Worm (Caenorhabditis elegans) whole organism, L4 larva: Measurements from ENCODE around the gene K03B4.1.

ENCODE experiments used
- D1046.2 ChIP-seq: fragments of 200-800 bp; sonication (Bioruptor generic); IDR thresholded peaks from 2 replicates; pipeline ENCODE4 v1.3.6; 2022; ENCODE audit warnings: missing genetic modification characterization, missing compliant biosample characterization
- F10B5.3 ChIP-seq: sonication (generic microtip); optimal IDR thresholded peaks from 2 replicates; lab custom pipeline; 2016; ENCODE audit warnings: mild to moderate bottlenecking, missing genetic modification characterization, missing compliant biosample characterization
- F26F4.8 ChIP-seq: fragments of 200-800 bp; sonication (Bioruptor generic); conservative IDR thresholded peaks from 2 replicates; pipeline ENCODE4 v1.3.6; 2022; ENCODE audit warnings: missing genetic modification characterization, missing compliant biosample characterization
- F49E8.2 ChIP-seq: sonication (generic microtip); optimal IDR thresholded peaks from 2 replicates; lab custom pipeline; 2016; ENCODE audit warnings: missing compliant biosample characterization, mild to moderate bottlenecking, missing genetic modification characterization, borderline replicate concordance
- T20F7.1 ChIP-seq: fragments of 200-800 bp; sonication (Bioruptor generic); optimal IDR thresholded peaks from 2 replicates; lab custom pipeline; 2018; ENCODE audit warnings: mild to moderate bottlenecking, missing genetic modification characterization, missing compliant biosample characterization
- Y105C5A.15 ChIP-seq: fragments of 200-800 bp; sonication (Bioruptor generic); IDR thresholded peaks from 2 replicates; pipeline ENCODE4 v1.3.6; 2022; ENCODE audit warnings: missing genetic modification characterization, missing compliant biosample characterization
- Y48G9A.11 ChIP-seq: fragments of 200-800 bp; sonication (Bioruptor generic); IDR thresholded peaks from 2 replicates; pipeline ENCODE4 v1.3.6; 2022; ENCODE audit warnings: missing genetic modification reagents, missing genetic modification characterization, missing compliant biosample characterization
- Y75B8A.6 ChIP-seq: fragments of 200-800 bp; sonication (Bioruptor generic); IDR thresholded peaks from 2 replicates; pipeline ENCODE4 v1.3.6; 2022; ENCODE audit warnings: missing genetic modification reagents, missing genetic modification characterization, missing compliant biosample characterization
- aha-1 ChIP-seq: fragments of 150-350 bp; peaks from one replicate; lab custom pipeline; 2014; ENCODE audit warnings: missing biosample characterization, missing genetic modification characterization
- ceh-20 ChIP-seq: fragments of 200-800 bp; sonication (Bioruptor generic); IDR thresholded peaks from 2 replicates; pipeline ENCODE4 v1.3.6; 2022; ENCODE audit warnings: missing genetic modification reagents, missing genetic modification characterization, missing compliant biosample characterization
- ceh-28 ChIP-seq: fragments of 150-350 bp; optimal IDR thresholded peaks from 2 replicates; lab custom pipeline; 2014; ENCODE audit warnings: missing biosample characterization, missing genetic modification reagents, missing genetic modification characterization
- cey-2 ChIP-seq: sonication (generic microtip); optimal IDR thresholded peaks from 3 replicates; lab custom pipeline; 2017; ENCODE audit warnings: missing genetic modification characterization, mild to moderate bottlenecking, missing compliant biosample characterization, antibody characterized with exemption, borderline replicate concordance; ENCODE audit not compliant: insufficient read depth
- ctbp-1 ChIP-seq: fragments of 200-800 bp; sonication (Bioruptor generic); IDR thresholded peaks from 2 replicates; pipeline ENCODE4 v1.3.6; 2022; ENCODE audit warnings: missing genetic modification reagents, missing genetic modification characterization, missing compliant biosample characterization
- daf-12 ChIP-seq: fragments of 150-350 bp; optimal IDR thresholded peaks from 2 replicates; lab custom pipeline; 2014; ENCODE audit warnings: missing biosample characterization, missing genetic modification reagents, missing genetic modification characterization
- daf-16 ChIP-seq, 3 experiments: sonication (generic microtip); optimal IDR thresholded peaks; 2 replicates each; lab custom pipeline; 2016 to 2017; ENCODE audit warnings: missing genetic modification characterization in 3 of 3, missing genetic modification reagents in 3 of 3, mild to moderate bottlenecking in 2 of 3, missing compliant biosample characterization in 2 of 3, missing biosample characterization in 1 of 3, moderate library complexity in 1 of 3
- daf-8 ChIP-seq: fragments of 200-800 bp; sonication (Bioruptor generic); IDR thresholded peaks from 2 replicates; pipeline ENCODE4 v1.3.6; 2022; ENCODE audit warnings: missing genetic modification characterization, missing compliant biosample characterization
- dmd-8 ChIP-seq: fragments of 200-800 bp; sonication (Bioruptor generic); IDR thresholded peaks from 2 replicates; pipeline ENCODE4 v1.3.6; 2022; ENCODE audit warnings: missing genetic modification characterization, missing compliant biosample characterization
- egl-27 ChIP-seq: sonication (generic microtip); optimal IDR thresholded peaks from 3 replicates; lab custom pipeline; 2017; ENCODE audit warnings: missing biosample characterization, missing genetic modification reagents, missing genetic modification characterization
- egl-43 ChIP-seq: fragments of 200-800 bp; sonication (Bioruptor generic); IDR thresholded peaks from 2 replicates; pipeline ENCODE4 v1.3.6; 2022; ENCODE audit warnings: missing genetic modification reagents, missing genetic modification characterization, missing compliant biosample characterization
- lim-7 ChIP-seq: fragments of 200-800 bp; sonication (Bioruptor generic); IDR thresholded peaks from 2 replicates; pipeline ENCODE4 v1.3.6; 2022; ENCODE audit warnings: missing genetic modification characterization, missing compliant biosample characterization
- lin-1 ChIP-seq: fragments of 200-800 bp; sonication (Bioruptor generic); IDR thresholded peaks from 2 replicates; pipeline ENCODE4 v1.3.6; 2022; ENCODE audit warnings: missing genetic modification reagents, missing genetic modification characterization, missing compliant biosample characterization
- lin-15B ChIP-seq: fragments of 150-350 bp; sonication (generic microtip); optimal IDR thresholded peaks from 3 replicates; lab custom pipeline; 2014; ENCODE audit warnings: missing biosample characterization, missing genetic modification characterization
- lin-38 ChIP-seq: fragments of 200-800 bp; sonication (Bioruptor generic); IDR thresholded peaks from 2 replicates; pipeline ENCODE4 v1.3.6; 2022; ENCODE audit warnings: missing genetic modification reagents, missing genetic modification characterization, missing compliant biosample characterization
- lin-39 ChIP-seq: fragments of 150-350 bp; optimal IDR thresholded peaks from 2 replicates; lab custom pipeline; 2014; ENCODE audit warnings: missing biosample characterization, missing genetic modification reagents, missing genetic modification characterization
- lsy-2 ChIP-seq, 2 experiments: fragments of 150-350 bp in 1 of 2; sonication (generic microtip) in 1 of 2; optimal IDR thresholded peaks; 2 replicates each; lab custom pipeline; 2014 to 2017; ENCODE audit warnings: missing biosample characterization in 2 of 2, missing genetic modification characterization in 2 of 2
- madf-9 ChIP-seq: fragments of 200-800 bp; sonication (Bioruptor generic); conservative IDR thresholded peaks from 2 replicates; pipeline ENCODE4 v1.3.6; 2022; ENCODE audit warnings: missing genetic modification reagents, missing genetic modification characterization, missing compliant biosample characterization
- nhr-10 ChIP-seq: fragments of 150-350 bp; optimal IDR thresholded peaks from 2 replicates; lab custom pipeline; 2014; ENCODE audit warnings: missing biosample characterization, missing genetic modification characterization
- nhr-102 ChIP-seq: sonication (generic microtip); optimal IDR thresholded peaks from 2 replicates; lab custom pipeline; 2016; ENCODE audit warnings: mild to moderate bottlenecking, missing genetic modification characterization, moderate library complexity, missing compliant biosample characterization
- nhr-237 ChIP-seq: sonication (generic microtip); optimal IDR thresholded peaks from 2 replicates; lab custom pipeline; 2017; ENCODE audit warnings: missing biosample characterization, missing genetic modification characterization
- nhr-25 ChIP-seq: sonication (generic microtip); optimal IDR thresholded peaks from 2 replicates; lab custom pipeline; 2017; ENCODE audit warnings: missing genetic modification characterization, mild to moderate bottlenecking, missing compliant biosample characterization, antibody characterized with exemption, moderate library complexity, borderline replicate concordance; ENCODE audit not compliant: insufficient read depth
- nhr-41 ChIP-seq: fragments of 200-800 bp; sonication (Bioruptor generic); IDR thresholded peaks from 2 replicates; pipeline ENCODE4 v1.3.6; 2022; ENCODE audit warnings: missing genetic modification reagents, missing genetic modification characterization, missing compliant biosample characterization
- php-3 ChIP-seq: fragments of 200-800 bp; sonication (Bioruptor generic); IDR thresholded peaks from 2 replicates; pipeline ENCODE4 v1.3.6; 2022; ENCODE audit warnings: missing genetic modification reagents, missing genetic modification characterization, missing compliant biosample characterization
- saeg-2 ChIP-seq: fragments of 200-800 bp; sonication (Bioruptor generic); IDR thresholded peaks from 2 replicates; pipeline ENCODE4 v1.3.6; 2022; ENCODE audit warnings: missing genetic modification reagents, missing genetic modification characterization, missing compliant biosample characterization
- set-16 ChIP-seq: fragments of 200-800 bp; sonication (Bioruptor generic); IDR thresholded peaks from 2 replicates; pipeline ENCODE4 v1.3.6; 2022; ENCODE audit warnings: missing genetic modification reagents, missing genetic modification characterization, missing compliant biosample characterization
- skn-1 ChIP-seq: fragments of 150-350 bp; optimal IDR thresholded peaks from 2 replicates; lab custom pipeline; 2014; ENCODE audit warnings: missing biosample characterization, missing genetic modification characterization
- snpc-1.2 ChIP-seq: fragments of 200-800 bp; sonication (Bioruptor generic); IDR thresholded peaks from 2 replicates; pipeline ENCODE4 v1.3.6; 2022; ENCODE audit warnings: missing genetic modification reagents, missing genetic modification characterization, missing compliant biosample characterization
- snpc-4 ChIP-seq: fragments of 150-350 bp; optimal IDR thresholded peaks from 2 replicates; lab custom pipeline; 2014; ENCODE audit warnings: missing biosample characterization, missing genetic modification characterization
- tag-97 ChIP-seq: fragments of 200-800 bp; sonication (Bioruptor generic); IDR thresholded peaks from 2 replicates; pipeline ENCODE4 v1.3.6; 2022; ENCODE audit warnings: missing genetic modification characterization, missing compliant biosample characterization
- zip-2 ChIP-seq: fragments of 150-350 bp; optimal IDR thresholded peaks from 2 replicates; lab custom pipeline; 2014; ENCODE audit warnings: missing biosample characterization, missing genetic modification characterization

K03B4.1 gene

ce11 chrV:4653871-4654605 is 35.1 kb upstream of the K03B4.1 start, which contains the start of the genes col-139 and F41F3.1:
Gene col-139 (minus strand): TSS chrV:4653971.
Gene F41F3.1 (plus strand): TSS chrV:4654555.
- no peak for TF ChIP-seq egl-27 (tag; lab: Kevin White, UChicago)
- no peak for TF ChIP-seq ceh-28
- TF ChIP-seq lin-38 (GFP tag; lab: Robert Waterston, UW): no peak
- TF ChIP-seq F10B5.3 (tag; lab: Kevin White, UChicago): no peak
- no peak for TF ChIP-seq D1046.2 (GFP tag; lab: Robert Waterston, UW)
- TF ChIP-seq F26F4.8 (GFP tag; lab: Robert Waterston, UW): no peak

- TF ChIP-seq ceh-20 (GFP tag; lab: Robert Waterston, UW) (no peak), madf-9 (GFP tag; lab: Robert Waterston, UW) (no peak), snpc-1.2 (GFP tag; lab: Robert Waterston, UW) (no peak), Y105C5A.15 (GFP tag; lab: Robert Waterston, UW) (no peak), daf-8 (GFP tag; lab: Robert Waterston, UW) (no peak)
These were observed 34.0 kb upstream of the K03B4.1 start, which contains the start of gene F41F3.9 for ce11 chrV:4655175-4655574. Gene F41F3.9 (plus strand): TSS chrV:4655475.

ce11 chrV:4662400-4662799 is 26.7 kb upstream of the K03B4.1 start, which contains the start of gene srx-74:
Gene srx-74 (minus strand): TSS chrV:4662500.
- TF ChIP-seq Y48G9A.11 (GFP tag; lab: Robert Waterston, UW): no peak
- TF ChIP-seq snpc-4 (tag; lab: Kevin White, UChicago): no peak
- no peak for TF ChIP-seq egl-27 (tag; lab: Kevin White, UChicago)
- no peak for TF ChIP-seq aha-1
- no peak for TF ChIP-seq lsy-2 (tag; optimal IDR thresholded peaks at IDR 0.05; lab: Kevin White, UChicago)
- no peak for TF ChIP-seq nhr-237 (tag; lab: Kevin White, UChicago)
- TF ChIP-seq lin-15B (tag; lab: Kevin White, UChicago): no peak
- no peak for TF ChIP-seq zip-2 (tag; lab: Kevin White, UChicago)
- TF ChIP-seq Y75B8A.6: no peak
- no peak for TF ChIP-seq lin-1
- no peak for TF ChIP-seq nhr-10 (tag; lab: Kevin White, UChicago)
- no peak for TF ChIP-seq nhr-102 (tag; lab: Kevin White, UChicago)
- no peak for TF ChIP-seq nhr-41 (GFP tag; lab: Robert Waterston, UW)

ce11 chrV:4665651-4666050 is 23.5 kb upstream of the K03B4.1 start, which contains the start of gene srx-73:
Gene srx-73 (minus strand): TSS chrV:4665751.
- no peak for TF ChIP-seq set-16 (GFP tag; lab: Robert Waterston, UW)
- no peak for TF ChIP-seq lin-39
- TF ChIP-seq lin-1: no peak
- no peak for TF ChIP-seq daf-16 (GFP tag; optimal IDR thresholded peaks at IDR 0.05; lab: Kevin White, UChicago)
- TF ChIP-seq daf-16 (tag; optimal IDR thresholded peaks at IDR 0.05; lab: Kevin White, UChicago): no peak
- no peak for TF ChIP-seq ctbp-1

- TF ChIP-seq set-16 (GFP tag; lab: Robert Waterston, UW) (peak; percentile 80), lsy-2 (tag; optimal IDR thresholded peaks at IDR 0.05; lab: Kevin White, UChicago) (no peak), dmd-8 (GFP tag; lab: Robert Waterston, UW) (peak; percentile 45; the same call in 1 of the 2 replicates)
These were observed 22.1 kb upstream of the K03B4.1 start for ce11 chrV:4667062-4667461.

ce11 chrV:4668636-4669035 is 20.5 kb upstream of the K03B4.1 start, which contains the start of gene srx-77:
Gene srx-77 (minus strand): TSS chrV:4668736.
- no peak for TF ChIP-seq egl-43 (GFP tag; lab: Robert Waterston, UW)
- TF ChIP-seq tag-97 (GFP tag; lab: Robert Waterston, UW): no peak
- TF ChIP-seq egl-27 (tag; lab: Kevin White, UChicago): no peak
- TF ChIP-seq F49E8.2 (tag; lab: Kevin White, UChicago): no peak
- no peak for TF ChIP-seq snpc-1.2 (GFP tag; lab: Robert Waterston, UW)
- TF ChIP-seq cey-2 (tag; lab: Kevin White, UChicago): no peak
- TF ChIP-seq skn-1 (tag; lab: Kevin White, UChicago): no peak
- no peak for TF ChIP-seq set-16 (GFP tag; lab: Robert Waterston, UW)
- no peak for TF ChIP-seq saeg-2
- no peak for TF ChIP-seq nhr-25 (tag; lab: Kevin White, UChicago)
- TF ChIP-seq daf-12 (tag; lab: Kevin White, UChicago): no peak
- TF ChIP-seq lim-7 (GFP tag; lab: Robert Waterston, UW): no peak
- no peak for TF ChIP-seq T20F7.1 (GFP tag; lab: Kevin White, UChicago)
- TF ChIP-seq dmd-8 (GFP tag; lab: Robert Waterston, UW): no peak
- TF ChIP-seq F26F4.8 (GFP tag; lab: Robert Waterston, UW): no peak
- TF ChIP-seq lin-1: no peak
- TF ChIP-seq php-3 (GFP tag; lab: Robert Waterston, UW): no peak
